Worm (Caenorhabditis elegans) whole organism, L1 larva: ENCODE measurements around the gene C04B4.4.
"Not testable (repeated sequence)": the region's sequence is repeated elsewhere in the genome, so short reads cannot be mapped to it uniquely, and the experiment has no call there.

ENCODE experiments used
- C04F5.9 ChIP-seq: sonication (generic microtip); optimal IDR thresholded peaks from 2 replicates; lab custom pipeline; 2016; ENCODE audit warnings: missing genetic modification characterization, missing compliant biosample characterization
- C16A3.4 ChIP-seq: fragments of 150-350 bp; optimal IDR thresholded peaks from 2 replicates; lab custom pipeline; 2014; ENCODE audit warnings: missing biosample characterization, missing genetic modification characterization
- C34B4.2 ChIP-seq: sonication (generic microtip); optimal IDR thresholded peaks from 2 replicates; lab custom pipeline; 2017; ENCODE audit warnings: mild to moderate bottlenecking, missing genetic modification characterization, missing compliant biosample characterization
- Y116A8C.19 ChIP-seq: sonication (generic microtip); optimal IDR thresholded peaks from 2 replicates; lab custom pipeline; 2016; ENCODE audit warnings: missing compliant biosample characterization, missing genetic modification characterization, borderline replicate concordance
- aha-1 ChIP-seq: fragments of 150-350 bp; optimal IDR thresholded peaks from 2 replicates; lab custom pipeline; 2014; ENCODE audit warnings: missing biosample characterization, missing genetic modification characterization
- blmp-1 ChIP-seq: fragments of 150-350 bp; optimal IDR thresholded peaks from 2 replicates; lab custom pipeline; 2014; ENCODE audit warnings: missing biosample characterization, missing genetic modification characterization
- ceh-82 ChIP-seq, 3 experiments: fragments of 150-350 bp in 1 of 3; sonication (generic microtip) in 2 of 3; optimal IDR thresholded peaks; 2 replicates each; lab custom pipeline; 2014 to 2017; ENCODE audit warnings: missing biosample characterization in 3 of 3, missing genetic modification characterization in 3 of 3
- ceh-88 ChIP-seq: fragments of 200-800 bp; sonication (Bioruptor generic); IDR thresholded peaks from 2 replicates; pipeline ENCODE4 v1.3.6; 2022; ENCODE audit warnings: missing genetic modification characterization, missing compliant biosample characterization
- dpl-1 ChIP-seq, 3 experiments: fragments of 150-350 bp in 2 of 3; sonication (generic microtip) in 1 of 3; optimal IDR thresholded peaks; 2 replicates each; lab custom pipeline; 2014 to 2017; ENCODE audit warnings: missing biosample characterization in 3 of 3, missing genetic modification characterization in 3 of 3, missing genetic modification reagents in 3 of 3
- egl-27 ChIP-seq, 2 experiments: fragments of 150-350 bp in 1 of 2; sonication (generic microtip); optimal IDR thresholded peaks; 3 replicates each; lab custom pipeline; 2017 to 2018; ENCODE audit warnings: missing biosample characterization in 2 of 2, missing genetic modification characterization in 2 of 2, missing genetic modification reagents in 2 of 2
- fkh-4 ChIP-seq: sonication (generic microtip); optimal IDR thresholded peaks from 2 replicates; lab custom pipeline; 2016; ENCODE audit warnings: missing compliant biosample characterization, missing genetic modification characterization, borderline replicate concordance
- grh-1 ChIP-seq: fragments of 200-800 bp; sonication (Bioruptor generic); IDR thresholded peaks from 2 replicates; pipeline ENCODE4 v1.3.6; 2022; ENCODE audit warnings: missing genetic modification reagents, missing genetic modification characterization, missing compliant biosample characterization
- isw-1 ChIP-seq: fragments of 200-800 bp; sonication (Bioruptor generic); IDR thresholded peaks from 2 replicates; pipeline ENCODE4 v1.3.6; 2022; ENCODE audit warnings: missing genetic modification characterization, missing compliant biosample characterization
- jun-1 ChIP-seq: fragments of 150-350 bp; optimal IDR thresholded peaks from 2 replicates; lab custom pipeline; 2014; ENCODE audit warnings: missing biosample characterization, missing genetic modification reagents, missing genetic modification characterization
- lin-13 ChIP-seq: fragments of 150-350 bp; optimal IDR thresholded peaks from 2 replicates; lab custom pipeline; 2014; ENCODE audit warnings: missing biosample characterization, missing genetic modification reagents, missing genetic modification characterization
- lin-14 ChIP-seq: fragments of 200-800 bp; sonication (Bioruptor generic); optimal IDR thresholded peaks from 2 replicates; lab custom pipeline; 2018; ENCODE audit warnings: mild to moderate bottlenecking, missing genetic modification characterization, moderate library complexity, missing compliant biosample characterization
- lin-39 ChIP-seq: fragments of 150-350 bp; optimal IDR thresholded peaks from 2 replicates; lab custom pipeline; 2014; ENCODE audit warnings: missing biosample characterization, missing genetic modification reagents, missing genetic modification characterization
- lsy-2 ChIP-seq, 2 experiments: fragments of 150-350 bp; optimal IDR thresholded peaks; 2 replicates each; lab custom pipeline; 2014; ENCODE audit warnings: missing biosample characterization in 2 of 2, missing genetic modification characterization in 2 of 2
- nhr-28 ChIP-seq: fragments of 150-350 bp; optimal IDR thresholded peaks from 2 replicates; lab custom pipeline; 2014; ENCODE audit warnings: missing biosample characterization, missing genetic modification characterization
- nhr-84 ChIP-seq: sonication (generic microtip); optimal IDR thresholded peaks from 2 replicates; lab custom pipeline; 2017; ENCODE audit warnings: missing biosample characterization, missing genetic modification characterization
- nhr-85 ChIP-seq: sonication (generic microtip); peaks from one replicate; lab custom pipeline; 2016; ENCODE audit warnings: missing genetic modification characterization, inconsistent platforms, missing compliant biosample characterization
- nhr-90 ChIP-seq: sonication (generic microtip); optimal IDR thresholded peaks from 2 replicates; lab custom pipeline; 2016; ENCODE audit warnings: mild to moderate bottlenecking, missing genetic modification characterization, missing compliant biosample characterization; ENCODE audit not compliant: poor library complexity
- pax-3 ChIP-seq: fragments of 200-800 bp; sonication (Bioruptor generic); optimal IDR thresholded peaks from 2 replicates; lab custom pipeline; 2018; ENCODE audit warnings: mild to moderate bottlenecking, missing genetic modification characterization, moderate library complexity, missing compliant biosample characterization
- snu-23 ChIP-seq: sonication (generic microtip); optimal IDR thresholded peaks from 2 replicates; lab custom pipeline; 2016; ENCODE audit warnings: missing genetic modification characterization, missing compliant biosample characterization
- sox-4 ChIP-seq: sonication (generic microtip); optimal IDR thresholded peaks from 2 replicates; lab custom pipeline; 2016; ENCODE audit warnings: missing genetic modification characterization, missing compliant biosample characterization
- sup-37 ChIP-seq: fragments of 200-800 bp; sonication (Bioruptor generic); optimal IDR thresholded peaks from 2 replicates; lab custom pipeline; 2018; ENCODE audit warnings: mild to moderate bottlenecking, missing genetic modification characterization, missing compliant biosample characterization
- tlp-1 ChIP-seq: fragments of 150-350 bp; optimal IDR thresholded peaks from 2 replicates; lab custom pipeline; 2014; ENCODE audit warnings: missing biosample characterization, missing genetic modification characterization
- unc-62 ChIP-seq: fragments of 150-350 bp; optimal IDR thresholded peaks from 2 replicates; lab custom pipeline; 2014; ENCODE audit warnings: missing biosample characterization, missing genetic modification reagents, missing genetic modification characterization
- vab-15 ChIP-seq: sonication (generic microtip); optimal IDR thresholded peaks from 2 replicates; lab custom pipeline; 2017; ENCODE audit warnings: missing genotype, mild to moderate bottlenecking, missing genetic modification characterization, missing compliant biosample characterization
- xbp-1 ChIP-seq: sonication (generic microtip); optimal IDR thresholded peaks from 2 replicates; lab custom pipeline; 2016; ENCODE audit warnings: missing genetic modification characterization, missing compliant biosample characterization
- zip-4 ChIP-seq: fragments of 200-800 bp; sonication (Bioruptor generic); optimal IDR thresholded peaks from 2 replicates; lab custom pipeline; 2018; ENCODE audit warnings: mild to moderate bottlenecking, missing genetic modification characterization, moderate library complexity, missing compliant biosample characterization
- ztf-11 ChIP-seq, 2 experiments: sonication (generic microtip); optimal IDR thresholded peaks; 2 replicates each; lab custom pipeline; 2016 to 2017; ENCODE audit warnings: missing genetic modification characterization in 2 of 2, missing biosample characterization in 1 of 2, missing compliant biosample characterization in 1 of 2
- ztf-4 ChIP-seq: fragments of 150-350 bp; optimal IDR thresholded peaks from 2 replicates; lab custom pipeline; 2014; ENCODE audit warnings: missing biosample characterization, missing genetic modification characterization

C04B4.4 gene

ce11 chrX:12302755-12303154, 12.1 kb downstream of the C04B4.4 start, which contains the start of gene dot-1.3:
dot-1.3 (minus strand) TSS chrX:12302855.
- not testable (repeated sequence) for TF ChIP-seq isw-1 (GFP tag; lab: Robert Waterston, UW); dpl-1 (GFP tag; optimal IDR thresholded peaks at IDR 0.05; lab: Kevin White, UChicago); ceh-82 (tag; optimal IDR thresholded peaks at IDR 0.05; lab: Kevin White, UChicago)

ce11 chrX:12304231-12304630, 13.6 kb downstream of the C04B4.4 start:
- TF ChIP-seq C16A3.4 (tag; lab: Kevin White, UChicago), result no peak
- no peak for TF ChIP-seq ceh-88 (GFP tag; lab: Robert Waterston, UW)
- TF ChIP-seq, all 84 proteins: peak for 0

ce11 chrX:12306565-12306964, 15.9 kb downstream of the C04B4.4 start, which contains the start of gene phf-32:
phf-32 (plus strand) TSS chrX:12306865.
- TF ChIP-seq nhr-84 (tag; lab: Kevin White, UChicago) (no peak), sox-4 (tag; lab: Kevin White, UChicago) (no peak), blmp-1 (tag; lab: Kevin White, UChicago) (no peak), grh-1 (no peak), nhr-90 (tag; lab: Kevin White, UChicago) (no peak), lin-13 (GFP tag; lab: Kevin White, UChicago) (no peak), C04F5.9 (tag; lab: Kevin White, UChicago) (no peak), Y116A8C.19 (tag; lab: Kevin White, UChicago) (no peak), zip-4 (GFP tag; lab: Kevin White, UChicago) (no peak), aha-1 (tag; lab: Kevin White, UChicago) (no peak), lsy-2 (tag; optimal IDR thresholded peaks at IDR 0.05; lab: Kevin White, UChicago) (no peak), lin-14 (GFP tag; lab: Kevin White, UChicago) (no peak), jun-1 (tag; lab: Kevin White, UChicago) (no peak), fkh-4 (no peak), lin-39 (tag; lab: Kevin White, UChicago) (no peak), C16A3.4 (tag; lab: Kevin White, UChicago) (no peak)

ce11 chrX:12308045-12308499, 17.4 kb downstream of the C04B4.4 start, which contains the start of gene F17A2.16:
F17A2.16 (plus strand) TSS chrX:12308449.
- not testable (repeated sequence) for TF ChIP-seq xbp-1 (tag; lab: Kevin White, UChicago); ztf-11 (tag; optimal IDR thresholded peaks at IDR 0.05; lab: Kevin White, UChicago); jun-1 (tag; lab: Kevin White, UChicago)
- TF ChIP-seq, all 84 proteins: peak for 0; not testable (repeated sequence) for 84

- TF ChIP-seq C34B4.2 (tag; lab: Kevin White, UChicago), result no peak
- no peak for TF ChIP-seq isw-1 (GFP tag; lab: Robert Waterston, UW)
- no peak for TF ChIP-seq nhr-85 (tag; lab: Kevin White, UChicago)
- TF ChIP-seq nhr-28 (tag; lab: Kevin White, UChicago), result no peak
- no peak for TF ChIP-seq snu-23
- TF ChIP-seq zip-4 (GFP tag; lab: Kevin White, UChicago), result no peak
- TF ChIP-seq vab-15 (tag; lab: Kevin White, UChicago), result no peak
- TF ChIP-seq pax-3, result no peak
- TF ChIP-seq tlp-1 (tag; lab: Kevin White, UChicago), result no peak
- TF ChIP-seq sup-37 (GFP tag; lab: Kevin White, UChicago), result no peak
- no peak for TF ChIP-seq ztf-4 (tag; lab: Kevin White, UChicago)
- TF ChIP-seq unc-62, result no peak
- TF ChIP-seq egl-27 (tag; optimal IDR thresholded peaks at IDR 0.05; lab: Kevin White, UChicago), result no peak
These were observed 23.1 kb downstream of the C04B4.4 start for ce11 chrX:12313779-12314178.
